Fruit fly (Drosophila melanogaster) whole organism, embryonic: ENCODE data around the gene Doa.

ENCODE experiments used
- BEAF-32 ChIP-seq: fragments of 200-800 bp; sonication (Bioruptor generic); optimal IDR thresholded peaks from 3 replicates; lab custom pipeline; 2017; ENCODE audit warnings: missing biosample characterization, missing genetic modification characterization, mild to moderate bottlenecking, moderate library complexity, missing genetic modification reagents
- Bgb ChIP-seq: fragments of 200-800 bp; sonication (Bioruptor generic); IDR thresholded peaks from 2 replicates; pipeline ENCODE4 v1.3.6; 2022; ENCODE audit warnings: missing biosample characterization, missing genetic modification characterization; ENCODE audit not compliant: partially characterized antibody
- CG10321 ChIP-seq: fragments of 200-800 bp; sonication (Bioruptor generic); IDR thresholded peaks from 2 replicates; pipeline ENCODE4 v1.3.6; 2022; ENCODE audit warnings: missing biosample characterization, missing genetic modification characterization
- CG10462 ChIP-seq: fragments of 200-800 bp; sonication (Bioruptor generic); optimal IDR thresholded peaks from 2 replicates; lab custom pipeline; 2016; ENCODE audit warnings: missing biosample characterization, missing genetic modification characterization
- CG11085 ChIP-seq: fragments of 200-800 bp; sonication (Bioruptor generic); IDR thresholded peaks from 2 replicates; pipeline ENCODE4 v1.3.6; 2022; ENCODE audit warnings: missing biosample characterization, missing genetic modification characterization
- CG11093 ChIP-seq: fragments of 200-800 bp; sonication (Bioruptor generic); IDR thresholded peaks from 3 replicates; pipeline ENCODE4 v1.3.6; 2022; ENCODE audit warnings: missing biosample characterization, missing genetic modification characterization
- CG12104 ChIP-seq: fragments of 200-800 bp; sonication (Bioruptor generic); optimal IDR thresholded peaks from 3 replicates; lab custom pipeline; 2016; ENCODE audit warnings: missing biosample characterization, missing genetic modification characterization
- CG13894 ChIP-seq: fragments of 200-800 bp; sonication (Bioruptor generic); optimal IDR thresholded peaks from 3 replicates; lab custom pipeline; 2018; ENCODE audit warnings: missing biosample characterization, mild to moderate bottlenecking, missing genetic modification characterization, moderate library complexity
- CG15479 ChIP-seq: fragments of 200-800 bp; sonication (Bioruptor generic); optimal IDR thresholded peaks from 3 replicates; lab custom pipeline; 2019; ENCODE audit warnings: missing biosample characterization, mild to moderate bottlenecking, missing genetic modification characterization, moderate library complexity
- CG15601 ChIP-seq: fragments of 200-800 bp; sonication (Bioruptor generic); optimal IDR thresholded peaks from 3 replicates; lab custom pipeline; 2019; ENCODE audit warnings: missing biosample characterization, mild to moderate bottlenecking, missing genetic modification characterization, moderate library complexity
- CG16815 ChIP-seq: fragments of 200-800 bp; sonication (Bioruptor generic); optimal IDR thresholded peaks from 3 replicates; lab custom pipeline; 2017; ENCODE audit warnings: missing biosample characterization, mild to moderate bottlenecking, missing genetic modification characterization
- CG17612 ChIP-seq: fragments of 200-800 bp; sonication (Bioruptor generic); IDR thresholded peaks from 2 replicates; pipeline ENCODE4 v1.3.6; 2022; ENCODE audit warnings: missing biosample characterization, missing genetic modification characterization
- CG1832 ChIP-seq: fragments of 200-800 bp; sonication (Bioruptor generic); optimal IDR thresholded peaks from 2 replicates; lab custom pipeline; 2017; ENCODE audit warnings: missing biosample characterization, mild to moderate bottlenecking, missing genetic modification characterization, inconsistent platforms
- CG2116 ChIP-seq: fragments of 200-800 bp; sonication (Bioruptor generic); optimal IDR thresholded peaks from 3 replicates; lab custom pipeline; 2018; ENCODE audit warnings: missing biosample characterization, mild to moderate bottlenecking, missing genetic modification characterization
- CG2120 ChIP-seq: fragments of 200-800 bp; sonication (Bioruptor generic); optimal IDR thresholded peaks from 3 replicates; lab custom pipeline; 2016; ENCODE audit warnings: missing biosample characterization, missing genetic modification characterization
- CG3065 ChIP-seq: fragments of 200-800 bp; sonication (Bioruptor generic); optimal IDR thresholded peaks from 2 replicates; lab custom pipeline; 2016; ENCODE audit warnings: missing biosample characterization, missing genetic modification characterization
- CG32767 ChIP-seq: fragments of 200-800 bp; sonication (Bioruptor generic); IDR thresholded peaks from 2 replicates; pipeline ENCODE4 v1.3.6; 2022; ENCODE audit warnings: missing biosample characterization, missing genetic modification characterization
- CG33213 ChIP-seq: fragments of 200-800 bp; sonication (Bioruptor generic); optimal IDR thresholded peaks from 3 replicates; lab custom pipeline; 2016; ENCODE audit warnings: missing biosample characterization, missing genetic modification characterization
- CG43689 ChIP-seq: fragments of 200-800 bp; sonication (Bioruptor generic); IDR thresholded peaks from 2 replicates; pipeline ENCODE4 v1.3.6; 2022; ENCODE audit warnings: missing biosample characterization, missing genetic modification characterization
- CG4424 ChIP-seq: fragments of 200-800 bp; sonication (Bioruptor generic); optimal IDR thresholded peaks from 3 replicates; lab custom pipeline; 2016; ENCODE audit warnings: missing biosample characterization, missing genetic modification characterization
- CG8290 ChIP-seq, 3 experiments: fragments of 200-800 bp; sonication (Bioruptor generic); optimal IDR thresholded peaks; 2 replicates each; lab custom pipeline; 2016 to 2019; ENCODE audit warnings: missing biosample characterization in 3 of 3, missing genetic modification characterization in 3 of 3, mild to moderate bottlenecking in 2 of 3, moderate library complexity in 1 of 3
- CrebB ChIP-seq: fragments of 200-800 bp; sonication (Bioruptor generic); optimal IDR thresholded peaks from 3 replicates; lab custom pipeline; 2018; ENCODE audit warnings: missing biosample characterization, mild to moderate bottlenecking, missing genetic modification characterization
- Dek ChIP-seq: fragments of 200-800 bp; sonication (Bioruptor generic); optimal IDR thresholded peaks from 3 replicates; lab custom pipeline; 2019; ENCODE audit warnings: missing biosample characterization, mild to moderate bottlenecking, missing genetic modification characterization, moderate library complexity
- Fer3 ChIP-seq: fragments of 200-800 bp; sonication (Bioruptor generic); optimal IDR thresholded peaks from 2 replicates; lab custom pipeline; 2018; ENCODE audit warnings: missing biosample characterization, mild to moderate bottlenecking, missing genetic modification characterization, moderate library complexity
- Gsc ChIP-seq: fragments of 200-800 bp; sonication (Bioruptor generic); IDR thresholded peaks from 2 replicates; pipeline ENCODE4 v1.3.6; 2022; ENCODE audit warnings: missing biosample characterization, missing genetic modification characterization
- Hr39 ChIP-seq: fragments of >200 bp; optimal IDR thresholded peaks from 2 replicates; lab custom pipeline; 2017
- Jarid2 ChIP-seq: fragments of 200-800 bp; sonication (Bioruptor generic); optimal IDR thresholded peaks from 3 replicates; lab custom pipeline; 2017; ENCODE audit warnings: mild to moderate bottlenecking, missing biosample characterization, missing genetic modification reagents, missing genetic modification characterization
- Kr ChIP-seq: fragments of 200-800 bp; sonication (Bioruptor generic); optimal IDR thresholded peaks from 2 replicates; lab custom pipeline; 2017; ENCODE audit warnings: missing biosample characterization, mild to moderate bottlenecking, missing genetic modification characterization
- NC2α ChIP-seq: fragments of 200-800 bp; sonication (Bioruptor generic); optimal IDR thresholded peaks from 2 replicates; lab custom pipeline; 2016; ENCODE audit warnings: missing biosample characterization, missing genetic modification characterization
- ac ChIP-seq: fragments of 200-800 bp; sonication (Bioruptor generic); optimal IDR thresholded peaks from 3 replicates; lab custom pipeline; 2017; ENCODE audit warnings: missing biosample characterization, mild to moderate bottlenecking, missing genetic modification characterization
- bowl ChIP-seq: fragments of 200-800 bp; sonication (Bioruptor generic); IDR thresholded peaks from 2 replicates; pipeline ENCODE4 v1.3.6; 2022; ENCODE audit warnings: missing biosample characterization, missing genetic modification characterization
- bsh ChIP-seq, 2 experiments: fragments of 200-800 bp; sonication (Bioruptor generic); optimal IDR thresholded peaks; 2 replicates each; lab custom pipeline; 2017 to 2018; ENCODE audit warnings: mild to moderate bottlenecking in 2 of 2, missing biosample characterization in 2 of 2, missing genetic modification characterization in 2 of 2, moderate library complexity in 1 of 2
- chm ChIP-seq: fragments of 200-800 bp; sonication (Bioruptor generic); IDR thresholded peaks from 2 replicates; pipeline ENCODE4 v1.3.6; 2022; ENCODE audit warnings: missing biosample characterization, missing genetic modification characterization
- chn ChIP-seq: fragments of 200-800 bp; sonication (Bioruptor generic); optimal IDR thresholded peaks from 2 replicates; lab custom pipeline; 2016; ENCODE audit warnings: missing biosample characterization, missing genetic modification characterization
- ci ChIP-seq: fragments of 200-800 bp; sonication (Bioruptor generic); IDR thresholded peaks from 3 replicates; pipeline ENCODE4 v1.3.6; 2022; ENCODE audit warnings: missing biosample characterization, missing genetic modification characterization
- corto ChIP-seq: fragments of 200-800 bp; sonication (Bioruptor generic); optimal IDR thresholded peaks from 2 replicates; lab custom pipeline; 2016; ENCODE audit warnings: missing biosample characterization, mild to moderate bottlenecking, missing genetic modification characterization, moderate library complexity
- croc ChIP-seq: fragments of 200-800 bp; sonication (Bioruptor generic); conservative IDR thresholded peaks from 3 replicates; pipeline ENCODE4 v1.3.6; 2022; ENCODE audit warnings: missing biosample characterization, missing genetic modification characterization
- dysf ChIP-seq: fragments of 200-800 bp; sonication (Bioruptor generic); IDR thresholded peaks from 3 replicates; pipeline ENCODE4 v1.3.6; 2022; ENCODE audit warnings: missing biosample characterization, missing genetic modification characterization
- ewg ChIP-seq: fragments of 200-800 bp; sonication (Bioruptor generic); optimal IDR thresholded peaks from 3 replicates; lab custom pipeline; 2017; ENCODE audit warnings: mild to moderate bottlenecking, missing biosample characterization, missing genetic modification reagents, missing genetic modification characterization
- fd96Cb ChIP-seq: fragments of 200-800 bp; sonication (Bioruptor generic); optimal IDR thresholded peaks from 2 replicates; lab custom pipeline; 2018; ENCODE audit warnings: missing biosample characterization, mild to moderate bottlenecking, missing genetic modification characterization, moderate library complexity
- hbn ChIP-seq: fragments of 200-800 bp; sonication (Bioruptor generic); IDR thresholded peaks from 2 replicates; pipeline ENCODE4 v1.3.6; 2022; ENCODE audit warnings: missing biosample characterization, missing genetic modification characterization; ENCODE audit not compliant: partially characterized antibody
- lbe ChIP-seq: fragments of 200-800 bp; sonication (Bioruptor generic); optimal IDR thresholded peaks from 2 replicates; lab custom pipeline; 2016; ENCODE audit warnings: missing biosample characterization, mild to moderate bottlenecking, missing genetic modification characterization
- nom ChIP-seq: fragments of 200-800 bp; sonication (Bioruptor generic); optimal IDR thresholded peaks from 2 replicates; lab custom pipeline; 2017; ENCODE audit warnings: missing biosample characterization, missing genetic modification characterization, mild to moderate bottlenecking, moderate library complexity, missing genetic modification reagents
- pfk ChIP-seq: fragments of 200-800 bp; sonication (Bioruptor generic); optimal IDR thresholded peaks from 2 replicates; lab custom pipeline; 2018; ENCODE audit warnings: missing biosample characterization, mild to moderate bottlenecking, missing genetic modification characterization, moderate library complexity
- sd ChIP-seq: fragments of 200-800 bp; sonication (Bioruptor generic); optimal IDR thresholded peaks from 3 replicates; lab custom pipeline; 2018; ENCODE audit warnings: missing biosample characterization, mild to moderate bottlenecking, missing genetic modification characterization, moderate library complexity
- sqz ChIP-seq: fragments of 200-800 bp; sonication (Bioruptor generic); optimal IDR thresholded peaks from 3 replicates; lab custom pipeline; 2018; ENCODE audit warnings: missing biosample characterization, mild to moderate bottlenecking, missing genetic modification characterization
- ssp ChIP-seq: fragments of 200-800 bp; sonication (Bioruptor generic); IDR thresholded peaks from 2 replicates; pipeline ENCODE4 v1.3.6; 2022; ENCODE audit warnings: missing biosample characterization, missing genetic modification characterization
- sug ChIP-seq: fragments of 200-800 bp; optimal IDR thresholded peaks from 2 replicates; lab custom pipeline; 2019; ENCODE audit warnings: missing biosample characterization, mild to moderate bottlenecking, missing genetic modification characterization, moderate library complexity
- zfh2 ChIP-seq: fragments of 200-800 bp; sonication (Bioruptor generic); optimal IDR thresholded peaks from 2 replicates; lab custom pipeline; 2016; ENCODE audit warnings: missing biosample characterization, missing genetic modification characterization

Gene Doa

dm6 chr3R:28857287-28858024 is 30.4 kb upstream of the Doa start (continued):
- TF ChIP-seq Fer3 (no peak), Hr39 (lab: Kevin White, UChicago) (no peak), pfk (GFP tag; lab: Kevin White, UChicago) (no peak), Bgb (no peak), ssp (GFP tag; lab: Robert Waterston, UW) (no peak), hbn (GFP tag; lab: Robert Waterston, UW) (no peak), CG3065 (GFP tag; lab: Kevin White, UChicago) (no peak), bowl (GFP tag; lab: Robert Waterston, UW) (no peak), NC2α (GFP tag; lab: Kevin White, UChicago) (no peak), fd96Cb (peak; percentile 29), chn (peak; percentile 15), CG10462 (GFP tag; lab: Kevin White, UChicago) (no peak), ac (no peak), CG2120 (GFP tag; lab: Kevin White, UChicago) (peak; percentile 5)

- TF ChIP-seq sqz (GFP tag; lab: Kevin White, UChicago) (peak; percentile 80), CG13894 (tag; lab: Kevin White, UChicago) (peak; percentile 35), croc (GFP tag; lab: Robert Waterston, UW) (no peak), sug (tag; lab: Kevin White, UChicago) (no peak), CG4424 (GFP tag; lab: Kevin White, UChicago) (peak; percentile 87), corto (GFP tag; lab: Kevin White, UChicago) (peak; percentile 68), CG16815 (GFP tag; lab: Kevin White, UChicago) (no peak), CG11085 (GFP tag; lab: Robert Waterston, UW) (no peak), ci (GFP tag; lab: Robert Waterston, UW) (peak; percentile 16; the same call in 1 of the 3 replicates), CrebB (tag; lab: Kevin White, UChicago) (no peak), Kr (GFP tag; lab: Kevin White, UChicago) (peak; percentile 71), chm (peak; percentile 18; the same call in 1 of the 2 replicates), CG32767 (GFP tag; lab: Robert Waterston, UW) (0 out of 2 replicates have a peak, but pooled peaks have one; percentile 38), bsh (GFP tag; optimal IDR thresholded peaks at IDR 0.05; lab: Kevin White, UChicago) (peak in 1 of 2 experiments; percentile 90), CG11093 (GFP tag; lab: Robert Waterston, UW) (no peak), CG43689 (no peak), ewg (peak; percentile 27), BEAF-32 (GFP tag; lab: Kevin White, UChicago) (peak; percentile 5), zfh2 (GFP tag; lab: Kevin White, UChicago) (no peak), CG33213 (GFP tag; lab: Kevin White, UChicago) (no peak), CG15601 (peak; percentile 26), CG10321 (GFP tag; lab: Robert Waterston, UW) (peak; percentile 94), CG17612 (GFP tag; lab: Robert Waterston, UW) (no peak), Jarid2 (GFP tag; lab: Kevin White, UChicago) (no peak), nom (peak; percentile 99), dysf (GFP tag; lab: Robert Waterston, UW) (no peak), Gsc (GFP tag; lab: Robert Waterston, UW) (no peak), lbe (GFP tag; lab: Kevin White, UChicago) (peak; percentile 26), CG15479 (peak; percentile 58), CG12104 (GFP tag; lab: Kevin White, UChicago) (no peak), CG2116 (GFP tag; lab: Kevin White, UChicago) (peak; percentile 26), sd (tag; lab: Kevin White, UChicago) (peak; percentile 21), CG8290 (GFP tag; optimal IDR thresholded peaks at IDR 0.05; lab: Kevin White, UChicago) (peak; percentile 24), CG8290 (tag; optimal IDR thresholded peaks at IDR 0.05; lab: Kevin White, UChicago) (no peak), Dek (tag; lab: Kevin White, UChicago) (no peak), CG1832 (GFP tag; lab: Kevin White, UChicago) (peak; percentile 72)
These were observed 29.6 kb upstream of the Doa start for dm6 chr3R:28858241-28858647.
